Worm (Caenorhabditis elegans) whole organism, late embryonic: ENCODE results near the gene C44B7.11.

Experiments
- C38D4.7 ChIP-seq: fragments of 200-800 bp; sonication (Bioruptor generic); optimal IDR thresholded peaks from 2 replicates; lab custom pipeline; 2018; ENCODE audit warnings: mild to moderate bottlenecking, missing genetic modification characterization, moderate library complexity, missing compliant biosample characterization
- K02D7.2 ChIP-seq: sonication (generic microtip); optimal IDR thresholded peaks from 2 replicates; lab custom pipeline; 2017; ENCODE audit warnings: mild to moderate bottlenecking, missing genetic modification characterization, missing compliant biosample characterization
- K09A11.1 ChIP-seq: sonication (generic microtip); optimal IDR thresholded peaks from 2 replicates; lab custom pipeline; 2017; ENCODE audit warnings: antibody characterized with exemption, mild to moderate bottlenecking, missing genetic modification characterization, missing compliant biosample characterization; ENCODE audit not compliant: insufficient read depth
- ahr-1 ChIP-seq: sonication (generic microtip); optimal IDR thresholded peaks from 2 replicates; lab custom pipeline; 2016; ENCODE audit warnings: missing genetic modification characterization, missing compliant biosample characterization
- ama-1 ChIP-seq: fragments of 150-350 bp; optimal IDR thresholded peaks from 2 replicates; lab custom pipeline; 2014
- ceh-14 ChIP-seq: sonication (generic microtip); optimal IDR thresholded peaks from 2 replicates; lab custom pipeline; 2016; ENCODE audit warnings: missing genotype, missing genetic modification characterization, missing compliant biosample characterization
- ceh-19 ChIP-seq: fragments of 200-800 bp; sonication (Bioruptor generic); optimal IDR thresholded peaks from 2 replicates; lab custom pipeline; 2018; ENCODE audit warnings: mild to moderate bottlenecking, missing genetic modification characterization, missing compliant biosample characterization
- ceh-2 ChIP-seq: sonication (generic microtip); optimal IDR thresholded peaks from 2 replicates; lab custom pipeline; 2016; ENCODE audit warnings: missing genotype, missing genetic modification characterization, missing compliant biosample characterization
- ceh-31 ChIP-seq: sonication (generic microtip); optimal IDR thresholded peaks from 2 replicates; lab custom pipeline; 2016; ENCODE audit warnings: missing genetic modification characterization, missing compliant biosample characterization
- ceh-45 ChIP-seq: fragments of 200-800 bp; sonication (Bioruptor generic); IDR thresholded peaks from 2 replicates; pipeline ENCODE4 v1.3.6; 2022; ENCODE audit warnings: missing genetic modification reagents, missing genetic modification characterization, missing compliant biosample characterization
- ceh-48 ChIP-seq: sonication (generic microtip); optimal IDR thresholded peaks from 2 replicates; lab custom pipeline; 2016; ENCODE audit warnings: missing genetic modification characterization, inconsistent platforms, missing compliant biosample characterization
- ceh-6 ChIP-seq: fragments of 200-800 bp; sonication (Bioruptor generic); optimal IDR thresholded peaks from 2 replicates; lab custom pipeline; 2018; ENCODE audit warnings: mild to moderate bottlenecking, missing genetic modification characterization, missing compliant biosample characterization
- ceh-9 ChIP-seq: sonication (generic microtip); optimal IDR thresholded peaks from 2 replicates; lab custom pipeline; 2016; ENCODE audit warnings: mild to moderate bottlenecking, missing genetic modification characterization, inconsistent platforms, missing compliant biosample characterization
- dve-1 ChIP-seq: sonication (generic microtip); optimal IDR thresholded peaks from 2 replicates; lab custom pipeline; 2017; ENCODE audit warnings: antibody characterized with exemption, mild to moderate bottlenecking, missing genetic modification characterization, missing compliant biosample characterization
- elt-2 ChIP-seq: sonication (generic microtip); optimal IDR thresholded peaks from 2 replicates; lab custom pipeline; 2016; ENCODE audit warnings: missing genetic modification reagents, missing genetic modification characterization, missing compliant biosample characterization
- elt-4 ChIP-seq: sonication (generic microtip); optimal IDR thresholded peaks from 2 replicates; lab custom pipeline; 2016; ENCODE audit warnings: missing genetic modification characterization, missing compliant biosample characterization
- ets-4 ChIP-seq: sonication (generic microtip); optimal IDR thresholded peaks from 2 replicates; lab custom pipeline; 2016; ENCODE audit warnings: missing genetic modification characterization, missing compliant biosample characterization
- eyg-1 ChIP-seq: sonication (generic microtip); optimal IDR thresholded peaks from 2 replicates; lab custom pipeline; 2016; ENCODE audit warnings: missing genotype, missing genetic modification characterization, missing compliant biosample characterization
- fax-1 ChIP-seq: sonication (generic microtip); optimal IDR thresholded peaks from 2 replicates; lab custom pipeline; 2016; ENCODE audit warnings: missing genotype, missing genetic modification characterization, missing compliant biosample characterization
- gmeb-2 ChIP-seq: sonication (generic microtip); optimal IDR thresholded peaks from 2 replicates; lab custom pipeline; 2016; ENCODE audit warnings: missing genetic modification characterization, inconsistent platforms, missing compliant biosample characterization
- hlh-6 ChIP-seq: sonication (generic microtip); optimal IDR thresholded peaks from 2 replicates; lab custom pipeline; 2016; ENCODE audit warnings: missing genotype, missing genetic modification characterization, missing compliant biosample characterization
- hlh-8 ChIP-seq: sonication (generic microtip); optimal IDR thresholded peaks from 2 replicates; lab custom pipeline; 2016; ENCODE audit warnings: missing genotype, missing genetic modification characterization, missing compliant biosample characterization
- lim-6 ChIP-seq: sonication (generic microtip); optimal IDR thresholded peaks from 2 replicates; lab custom pipeline; 2016; ENCODE audit warnings: missing genetic modification characterization, missing compliant biosample characterization
- mec-3 ChIP-seq: sonication (generic microtip); optimal IDR thresholded peaks from 2 replicates; lab custom pipeline; 2016; ENCODE audit warnings: borderline replicate concordance, missing genetic modification characterization, missing compliant biosample characterization
- nhr-11 ChIP-seq: fragments of 150-350 bp; optimal IDR thresholded peaks from 2 replicates; lab custom pipeline; 2014; ENCODE audit warnings: missing biosample characterization, missing genetic modification characterization
- npax-4 ChIP-seq: sonication (generic microtip); optimal IDR thresholded peaks from 2 replicates; lab custom pipeline; 2016; ENCODE audit warnings: missing genetic modification characterization, missing compliant biosample characterization
- odd-2 ChIP-seq: sonication (generic microtip); optimal IDR thresholded peaks from 2 replicates; lab custom pipeline; 2017; ENCODE audit warnings: antibody characterized with exemption, mild to moderate bottlenecking, missing genetic modification characterization, missing compliant biosample characterization
- pax-1 ChIP-seq: fragments of 150-350 bp; optimal IDR thresholded peaks from 2 replicates; lab custom pipeline; 2014; ENCODE audit warnings: missing biosample characterization, missing genetic modification characterization
- pha-2 ChIP-seq: sonication (generic microtip); optimal IDR thresholded peaks from 2 replicates; lab custom pipeline; 2017; ENCODE audit warnings: mild to moderate bottlenecking, missing genetic modification characterization, missing compliant biosample characterization
- pqm-1 ChIP-seq: sonication (generic microtip); optimal IDR thresholded peaks from 2 replicates; lab custom pipeline; 2016; ENCODE audit warnings: missing genetic modification characterization, missing compliant biosample characterization
- pros-1 ChIP-seq: fragments of 150-350 bp; optimal IDR thresholded peaks from 2 replicates; lab custom pipeline; 2014; ENCODE audit warnings: missing biosample characterization, missing genetic modification reagents, missing genetic modification characterization
- rnt-1 ChIP-seq: sonication (generic microtip); optimal IDR thresholded peaks from 2 replicates; lab custom pipeline; 2016; ENCODE audit warnings: missing genetic modification characterization, missing compliant biosample characterization
- sdc-2 ChIP-seq: sonication (generic microtip); optimal IDR thresholded peaks from 2 replicates; lab custom pipeline; 2016; ENCODE audit warnings: missing genotype, missing genetic modification characterization, missing compliant biosample characterization
- sox-2 ChIP-seq: fragments of 200-800 bp; sonication (Bioruptor generic); IDR thresholded peaks from 2 replicates; pipeline ENCODE4 v1.3.6; 2022; ENCODE audit warnings: missing genetic modification reagents, missing genetic modification characterization, missing compliant biosample characterization
- syd-9 ChIP-seq: sonication (generic microtip); optimal IDR thresholded peaks from 2 replicates; lab custom pipeline; 2016; ENCODE audit warnings: mild to moderate bottlenecking, missing genetic modification characterization, moderate library complexity, missing compliant biosample characterization
- tbx-2 ChIP-seq: sonication (generic microtip); optimal IDR thresholded peaks from 2 replicates; lab custom pipeline; 2016; ENCODE audit warnings: missing genetic modification characterization, missing compliant biosample characterization
- tbx-7 ChIP-seq: sonication (generic microtip); optimal IDR thresholded peaks from 2 replicates; lab custom pipeline; 2016; ENCODE audit warnings: missing genotype, missing genetic modification characterization, missing compliant biosample characterization
- unc-3 ChIP-seq, 2 experiments: fragments of 200-800 bp in 1 of 2; sonication (Bioruptor generic) in 1 of 2; sonication (generic microtip) in 1 of 2; conservative IDR thresholded peaks in 1 of 2; optimal IDR thresholded peaks in 1 of 2; 2 replicates each; pipeline versions ENCODE4 v1.3.6 to Lab custom; 2016 to 2022; ENCODE audit warnings: missing compliant biosample characterization in 2 of 2, missing genetic modification characterization in 2 of 2, missing genetic modification reagents in 1 of 2
- unc-42 ChIP-seq: sonication (generic microtip); optimal IDR thresholded peaks from 2 replicates; lab custom pipeline; 2016; ENCODE audit warnings: missing genotype, missing genetic modification characterization, missing compliant biosample characterization
- unc-55 ChIP-seq: sonication (generic microtip); optimal IDR thresholded peaks from 2 replicates; lab custom pipeline; 2017; ENCODE audit warnings: missing biosample characterization, missing genetic modification reagents, missing genetic modification characterization
- zip-5 ChIP-seq: sonication (generic microtip); optimal IDR thresholded peaks from 2 replicates; lab custom pipeline; 2016; ENCODE audit warnings: missing genetic modification characterization, missing compliant biosample characterization

C44B7.11 gene

DNA sequence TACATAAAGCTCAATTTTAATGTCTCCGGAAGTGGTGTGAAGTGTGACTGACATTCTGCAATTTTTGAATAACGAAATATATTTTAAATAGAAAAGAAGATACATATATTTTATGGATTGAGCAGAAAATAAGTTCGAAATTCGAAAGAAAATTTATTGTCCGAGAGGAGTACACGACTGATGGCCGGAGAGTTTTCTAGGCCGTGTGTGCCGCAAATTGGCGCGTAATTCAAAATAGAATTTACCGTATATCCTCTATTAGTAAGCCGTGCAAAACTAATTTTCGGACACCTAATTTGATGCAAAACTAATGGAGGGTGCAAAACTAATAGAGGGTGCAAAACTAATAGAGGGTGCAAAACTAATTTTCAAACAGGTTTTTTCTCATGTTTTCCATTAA lies 16.0 kb upstream of the C44B7.11 start, which contains the start of gene cyn-10 (continued):
- peak; percentile 50 for TF ChIP-seq gmeb-2
- TF ChIP-seq pqm-1 (tag; lab: Kevin White, UChicago): peak; percentile 12
- peak; percentile 5 for TF ChIP-seq npax-4
- TF ChIP-seq hlh-8: peak; percentile 91
- TF ChIP-seq sdc-2 (tag; lab: Kevin White, UChicago): no peak
- peak; percentile 65 for TF ChIP-seq eyg-1 (tag; lab: Kevin White, UChicago)
- TF ChIP-seq K02D7.2 (tag; lab: Kevin White, UChicago): no peak
- TF ChIP-seq hlh-6 (tag; lab: Kevin White, UChicago): no peak
- TF ChIP-seq ama-1 (lab: Kevin White, UChicago): no peak
- TF ChIP-seq K09A11.1 (tag; lab: Kevin White, UChicago): no peak
- peak; percentile 89 for TF ChIP-seq ets-4 (tag; lab: Kevin White, UChicago)
- TF ChIP-seq ceh-14 (tag; lab: Kevin White, UChicago): peak; percentile 80
- TF ChIP-seq rnt-1 (tag; lab: Kevin White, UChicago): peak; percentile 80
- TF ChIP-seq pha-2 (tag; lab: Kevin White, UChicago): no peak
- TF ChIP-seq C38D4.7 (GFP tag; lab: Kevin White, UChicago): no peak
- peak; percentile 95 for TF ChIP-seq ceh-31 (tag; lab: Kevin White, UChicago)
- TF ChIP-seq nhr-11: no peak
- TF ChIP-seq ceh-19 (GFP tag; lab: Kevin White, UChicago): peak; percentile 5
- peak; percentile 67 for TF ChIP-seq mec-3 (tag; lab: Kevin White, UChicago)
- TF ChIP-seq fax-1: peak; percentile 69
- peak; percentile 98 for TF ChIP-seq tbx-7 (tag; lab: Kevin White, UChicago)
- peak; percentile 61 for TF ChIP-seq unc-3 (GFP tag; conservative IDR thresholded peaks at IDR 0.05; lab: Robert Waterston, UW)
- peak; percentile 21 for TF ChIP-seq unc-3 (tag; optimal IDR thresholded peaks at IDR 0.05; lab: Kevin White, UChicago)
- TF ChIP-seq ceh-2: peak; percentile 95
- TF ChIP-seq ceh-45 (GFP tag; lab: Robert Waterston, UW): no peak
- no peak for TF ChIP-seq elt-4 (tag; lab: Kevin White, UChicago)
- peak; percentile 59 for TF ChIP-seq unc-42 (tag; lab: Kevin White, UChicago)
- no peak for TF ChIP-seq pros-1 (tag; lab: Kevin White, UChicago)
- TF ChIP-seq ceh-9 (tag; lab: Kevin White, UChicago): no peak
- TF ChIP-seq syd-9 (tag; lab: Kevin White, UChicago): peak; percentile 56
- no peak for TF ChIP-seq pax-1 (tag; lab: Kevin White, UChicago)
- TF ChIP-seq sox-2 (GFP tag; lab: Robert Waterston, UW): 0 out of 2 replicates have a peak, but pooled peaks have one; percentile 16
- no peak for TF ChIP-seq odd-2 (tag; lab: Kevin White, UChicago)

ce11 chrII:6909568-6910122 lies 12.3 kb upstream of the C44B7.11 start, which contains the start of gene asm-1:
asm-1 (plus strand) TSS chrII:6910072.
- no peak for TF ChIP-seq dve-1
- TF ChIP-seq elt-2: peak; percentile 62

- TF ChIP-seq ahr-1 (tag; lab: Kevin White, UChicago) (no peak), fax-1 (no peak), ceh-6 (no peak), dve-1 (no peak), unc-55 (GFP tag; lab: Kevin White, UChicago) (no peak), lim-6 (tag; lab: Kevin White, UChicago) (no peak), zip-5 (tag; lab: Kevin White, UChicago) (no peak), pqm-1 (tag; lab: Kevin White, UChicago) (no peak), ceh-48 (tag; lab: Kevin White, UChicago) (no peak), unc-3 (GFP tag; conservative IDR thresholded peaks at IDR 0.05; lab: Robert Waterston, UW) (no peak), unc-3 (tag; optimal IDR thresholded peaks at IDR 0.05; lab: Kevin White, UChicago) (no peak), C38D4.7 (GFP tag; lab: Kevin White, UChicago) (no peak), nhr-11 (no peak), tbx-2 (tag; lab: Kevin White, UChicago) (no peak)
These were observed 11.3 kb upstream of the C44B7.11 start for ce11 chrII:6908689-6909088.
